Worm (Caenorhabditis elegans): ENCODE measurements around the gene R08C7.5.

The R08C7.5 gene

DNA sequence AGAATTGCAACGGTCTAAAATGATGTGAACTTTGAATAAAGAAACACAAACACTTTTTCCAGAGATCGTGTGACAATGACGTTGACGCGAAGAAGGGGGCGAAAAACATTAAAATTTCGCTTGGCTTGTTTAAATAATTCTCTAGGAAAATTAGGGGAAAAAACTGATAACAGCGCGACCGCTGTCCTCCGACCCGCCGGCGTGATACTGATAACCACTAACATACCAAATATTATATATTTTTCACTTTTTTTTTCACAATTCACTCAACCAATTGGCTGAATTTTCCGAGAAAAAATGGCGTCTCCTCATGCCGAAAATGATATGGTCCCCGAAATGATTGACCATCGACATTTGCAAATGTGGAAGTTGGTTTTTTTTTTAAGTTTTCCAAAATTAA is 19.8 kb downstream of the R08C7.5 start (continued):
- TF ChIP-seq ztf-28 (GFP tag; IDR thresholded peaks at IDR 0.05), result no peak
- 0 out of 2 replicates have a peak, but pooled peaks have one; percentile 16 for TF ChIP-seq C17E4.6 (GFP tag; IDR thresholded peaks at IDR 0.05)
- TF ChIP-seq ceh-91 (GFP tag; IDR thresholded peaks at IDR 0.05), result peak; percentile 22
- no peak for TF ChIP-seq him-1 (tag; optimal IDR thresholded peaks at IDR 0.05)
- peak; percentile 72 for TF ChIP-seq B0336.3 (GFP tag; IDR thresholded peaks at IDR 0.05)
- peak; percentile 38; the same call in 1 of the 2 replicates for TF ChIP-seq mcd-1 (GFP tag; IDR thresholded peaks at IDR 0.05)
- TF ChIP-seq cebp-1 (GFP tag; IDR thresholded peaks at IDR 0.05), result no peak
- TF ChIP-seq cebp-1 (tag; optimal IDR thresholded peaks at IDR 0.05), result peak; percentile 56
- no peak for TF ChIP-seq Y53F4B.3 (GFP tag; IDR thresholded peaks at IDR 0.05)
- no peak for TF ChIP-seq pha-4 (tag; optimal IDR thresholded peaks at IDR 0.05)
- peak; percentile 52 for TF ChIP-seq lin-40 (tag; optimal IDR thresholded peaks at IDR 0.05)
- TF ChIP-seq mes-4 (tag; optimal IDR thresholded peaks at IDR 0.05), result peak; percentile 38
- peak; percentile 18 for TF ChIP-seq die-1 (tag; optimal IDR thresholded peaks at IDR 0.05)
- peak in 1 of 3 experiments; percentile 50 for TF ChIP-seq lin-35 (GFP tag; optimal IDR thresholded peaks at IDR 0.05)
- peak; percentile 43 for TF ChIP-seq tbp1 (GFP tag; optimal IDR thresholded peaks at IDR 0.05)
- peak; percentile 39 for TF ChIP-seq F33H1.4 (GFP tag; IDR thresholded peaks at IDR 0.05)
- TF ChIP-seq B0035.1 (tag; optimal IDR thresholded peaks at IDR 0.05), result peak; percentile 30
- TF ChIP-seq ztf-18 (tag; optimal IDR thresholded peaks at IDR 0.05), result peak; percentile 40
- peak; percentile 58; the same call in 1 of the 2 replicates for TF ChIP-seq lin-26 (GFP tag; IDR thresholded peaks at IDR 0.05)
- peak; percentile 75 for TF ChIP-seq repo-1 (tag; optimal IDR thresholded peaks at IDR 0.05)
- peak; percentile 49 for TF ChIP-seq atf-7 (tag; optimal IDR thresholded peaks at IDR 0.05)
- TF ChIP-seq F23B12.7 (tag; optimal IDR thresholded peaks at IDR 0.05; ENCODE audit: insufficient read depth), result no peak
- no peak for TF ChIP-seq Y56A3A.18 (GFP tag; IDR thresholded peaks at IDR 0.05)

DNA sequence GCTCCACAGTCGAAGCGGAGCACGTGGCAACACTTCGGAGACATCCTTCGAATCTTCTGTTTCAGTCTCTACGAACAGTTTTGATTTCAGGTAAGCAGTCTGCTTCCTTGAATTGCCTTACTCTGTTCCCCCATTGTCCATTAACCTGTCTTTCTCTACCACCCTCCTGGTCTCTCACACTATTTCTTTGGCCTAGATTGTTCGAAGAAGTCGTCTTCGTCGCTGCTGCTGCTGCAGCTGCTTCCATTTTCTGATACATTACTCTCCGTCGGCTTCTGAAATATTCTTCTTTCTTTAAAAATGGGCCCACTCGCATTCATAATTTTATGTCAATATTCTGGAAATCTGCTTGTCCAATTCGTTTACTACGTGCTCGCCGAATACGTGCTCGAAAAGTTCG is 21.5 kb downstream of the R08C7.5 start, which contains the start of gene R08C7.1:
TSS of gene R08C7.1 (plus strand) at position 301 of the 400 bp plus-strand sequence.
- TF ChIP-seq F33H1.4 (GFP tag; IDR thresholded peaks at IDR 0.05) (no peak), hmg-1.2 (GFP tag; IDR thresholded peaks at IDR 0.05) (peak; percentile 50; the same call in 1 of the 2 replicates)

DNA sequence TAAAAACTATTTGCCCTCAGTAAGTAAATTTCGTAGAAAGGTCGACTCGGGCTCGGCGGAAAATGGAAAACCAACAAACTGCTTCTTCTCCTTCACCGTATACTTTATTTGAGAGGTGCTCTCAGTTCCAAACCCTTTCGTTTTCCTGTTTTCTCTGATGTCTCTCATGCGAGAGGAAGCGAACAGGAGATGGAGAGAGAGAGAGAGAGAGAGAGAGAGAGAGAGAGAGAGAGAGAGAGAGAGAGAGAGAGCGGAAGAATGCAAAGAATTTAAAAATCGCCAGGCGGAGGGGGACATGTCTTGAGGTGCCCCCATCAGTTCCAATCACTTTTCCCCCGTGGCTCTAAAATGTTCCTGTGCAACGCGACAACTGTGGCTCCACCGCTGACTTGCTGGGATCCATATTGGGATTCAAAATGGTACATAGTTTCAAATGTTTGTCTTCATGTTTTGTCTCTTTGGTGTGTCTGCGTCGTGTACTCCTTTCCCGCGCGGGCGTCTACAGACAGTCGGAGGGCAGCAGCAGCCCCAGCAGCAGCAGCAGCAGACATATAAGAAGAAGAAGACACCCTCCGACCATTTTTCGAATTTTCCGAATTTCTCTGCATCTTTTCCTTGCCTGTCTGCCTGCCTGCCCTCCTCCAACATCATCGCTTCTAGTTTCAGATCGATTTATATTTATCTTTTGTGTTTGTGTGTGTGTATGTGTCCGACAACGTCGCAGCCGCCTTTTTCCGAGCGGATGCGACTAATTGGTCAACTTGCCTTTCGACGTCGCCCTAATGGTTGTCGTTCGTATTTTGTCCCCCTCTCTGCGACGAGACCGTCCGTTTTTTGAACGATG is 24.5 kb downstream of the R08C7.5 start, which contains the start of gene R08C7.11:
TSS of gene R08C7.11 (minus strand) at position 608 of the 844 bp plus-strand sequence.
- TF ChIP-seq K12H6.12 (tag; optimal IDR thresholded peaks at IDR 0.05), result peak; percentile 5
- TF ChIP-seq snpc-4 (GFP tag; optimal IDR thresholded peaks at IDR 0.05), result no peak
- TF ChIP-seq snpc-4 (tag; optimal IDR thresholded peaks at IDR 0.05), result peak in 1 of 4 experiments; percentile 28
- TF ChIP-seq ceh-79 (tag; optimal IDR thresholded peaks at IDR 0.05), result no peak
- TF ChIP-seq tbp1 (GFP tag; optimal IDR thresholded peaks at IDR 0.05), result no peak
- TF ChIP-seq zfh-2 (GFP tag; conservative IDR thresholded peaks at IDR 0.05), result peak; percentile 88
- peak; percentile 71; the same call in 1 of the 2 replicates for TF ChIP-seq egl-44 (GFP tag; IDR thresholded peaks at IDR 0.05)
- TF ChIP-seq Y56A3A.18 (GFP tag; IDR thresholded peaks at IDR 0.05), result 0 out of 2 replicates have a peak, but pooled peaks have one; percentile 40
- TF ChIP-seq atf-7 (tag; optimal IDR thresholded peaks at IDR 0.05), result peak; percentile 53
- TF ChIP-seq lin-40 (tag; optimal IDR thresholded peaks at IDR 0.05), result peak; percentile 32
- TF ChIP-seq T26A5.8 (tag; optimal IDR thresholded peaks at IDR 0.05), result no peak
- TF ChIP-seq B0336.3 (GFP tag; IDR thresholded peaks at IDR 0.05), result peak; percentile 36; the same call in 1 of the 2 replicates
- TF ChIP-seq hmg-1.2 (GFP tag; IDR thresholded peaks at IDR 0.05), result peak; percentile 45; the same call in 1 of the 2 replicates
- no peak for TF ChIP-seq unc-62 (GFP tag; optimal IDR thresholded peaks at IDR 0.05)
- TF ChIP-seq nhr-120 (GFP tag; IDR thresholded peaks at IDR 0.05), result no peak
- no peak for TF ChIP-seq ets-4 (GFP tag; optimal IDR thresholded peaks at IDR 0.05)
- TF ChIP-seq mes-4 (tag; optimal IDR thresholded peaks at IDR 0.05), result no peak
- TF ChIP-seq lag-1 (GFP tag; IDR thresholded peaks at IDR 0.05), result no peak
- TF ChIP-seq egrh-3 (GFP tag; IDR thresholded peaks at IDR 0.05), result peak; percentile 49
- peak; percentile 7; the same call in 1 of the 2 replicates for TF ChIP-seq mcd-1 (GFP tag; IDR thresholded peaks at IDR 0.05)
- TF ChIP-seq dpl-1 (GFP tag; optimal IDR thresholded peaks at IDR 0.05), result no peak

Data from whole organism, young adult.